Worm (Caenorhabditis elegans) whole organism, L2 larva: Measurements from ENCODE around the gene srx-112.

Experiments
- C34F6.9 ChIP-seq: fragments of 150-350 bp; optimal IDR thresholded peaks from 2 replicates; lab custom pipeline; 2014; ENCODE audit warnings: missing biosample characterization, missing genetic modification characterization
- F13H6.1 ChIP-seq: sonication (generic microtip); optimal IDR thresholded peaks from 2 replicates; lab custom pipeline; 2016; ENCODE audit warnings: missing genetic modification characterization, missing compliant biosample characterization
- R02D3.7 ChIP-seq: fragments of 150-350 bp; optimal IDR thresholded peaks from 2 replicates; lab custom pipeline; 2014; ENCODE audit warnings: missing biosample characterization, missing genetic modification characterization
- alr-1 ChIP-seq: fragments of 150-350 bp; optimal IDR thresholded peaks from 2 replicates; lab custom pipeline; 2014; ENCODE audit warnings: missing biosample characterization, missing genetic modification characterization
- aly-2 ChIP-seq: fragments of 150-350 bp; optimal IDR thresholded peaks from 2 replicates; lab custom pipeline; 2014; ENCODE audit warnings: missing biosample characterization, missing genetic modification characterization
- ama-1 ChIP-seq: fragments of 150-350 bp; optimal IDR thresholded peaks from 2 replicates; lab custom pipeline; 2018; ENCODE audit warnings: inconsistent platforms
- blmp-1 ChIP-seq: sonication (generic microtip); optimal IDR thresholded peaks from 2 replicates; lab custom pipeline; 2017; ENCODE audit warnings: missing genetic modification characterization, mild to moderate bottlenecking, missing compliant biosample characterization, antibody characterized with exemption, moderate library complexity; ENCODE audit not compliant: insufficient read depth
- ceh-82 ChIP-seq: fragments of 150-350 bp; optimal IDR thresholded peaks from 2 replicates; lab custom pipeline; 2014; ENCODE audit warnings: missing biosample characterization, missing genetic modification characterization
- crh-2 ChIP-seq: sonication (generic microtip); optimal IDR thresholded peaks from 2 replicates; lab custom pipeline; 2017; ENCODE audit warnings: missing biosample characterization, missing genetic modification characterization
- dmd-4 ChIP-seq: sonication (generic microtip); optimal IDR thresholded peaks from 2 replicates; lab custom pipeline; 2017; ENCODE audit warnings: missing biosample characterization, missing genetic modification characterization
- elt-1 ChIP-seq: fragments of 150-350 bp; optimal IDR thresholded peaks from 2 replicates; lab custom pipeline; 2014; ENCODE audit warnings: missing biosample characterization, missing genetic modification characterization
- gmeb-1 ChIP-seq: fragments of 150-350 bp; optimal IDR thresholded peaks from 2 replicates; lab custom pipeline; 2014; ENCODE audit warnings: missing biosample characterization, missing genetic modification characterization
- lin-11 ChIP-seq: fragments of 150-350 bp; sonication (generic microtip); optimal IDR thresholded peaks from 2 replicates; lab custom pipeline; 2014; ENCODE audit warnings: missing biosample characterization, missing genetic modification characterization, inconsistent platforms, mixed read lengths
- lin-13 ChIP-seq: fragments of 150-350 bp; optimal IDR thresholded peaks from 2 replicates; lab custom pipeline; 2014; ENCODE audit warnings: missing biosample characterization, missing genetic modification reagents, missing genetic modification characterization
- lin-39 ChIP-seq: fragments of 150-350 bp; optimal IDR thresholded peaks from 2 replicates; lab custom pipeline; 2014; ENCODE audit warnings: missing biosample characterization, missing genetic modification reagents, missing genetic modification characterization
- lsy-2 ChIP-seq, 2 experiments: fragments of 150-350 bp in 1 of 2; sonication (generic microtip) in 1 of 2; optimal IDR thresholded peaks; 2 replicates each; lab custom pipeline; 2014 to 2017; ENCODE audit warnings: missing biosample characterization in 2 of 2, missing genetic modification characterization in 2 of 2
- mab-5 ChIP-seq: fragments of 150-350 bp; optimal IDR thresholded peaks from 2 replicates; lab custom pipeline; 2014; ENCODE audit warnings: missing biosample characterization, missing genetic modification characterization
- mbf-1 ChIP-seq: sonication (generic microtip); optimal IDR thresholded peaks from 2 replicates; lab custom pipeline; 2017; ENCODE audit warnings: missing biosample characterization, missing genetic modification characterization
- mdl-1 ChIP-seq, 2 experiments: fragments of 150-350 bp in 1 of 2; sonication (generic microtip) in 1 of 2; optimal IDR thresholded peaks; 2 replicates each; lab custom pipeline; 2017; ENCODE audit warnings: missing biosample characterization in 2 of 2, missing genetic modification characterization in 2 of 2
- nhr-10 ChIP-seq: sonication (generic microtip); optimal IDR thresholded peaks from 2 replicates; lab custom pipeline; 2017; ENCODE audit warnings: missing biosample characterization, missing genetic modification characterization
- nhr-11 ChIP-seq: fragments of 150-350 bp; optimal IDR thresholded peaks from 2 replicates; lab custom pipeline; 2014; ENCODE audit warnings: missing biosample characterization, missing genetic modification characterization
- nhr-129 ChIP-seq: fragments of 150-350 bp; optimal IDR thresholded peaks from 2 replicates; lab custom pipeline; 2014; ENCODE audit warnings: missing biosample characterization, missing genetic modification characterization
- nhr-21 ChIP-seq: fragments of 150-350 bp; optimal IDR thresholded peaks from 2 replicates; lab custom pipeline; 2014; ENCODE audit warnings: missing biosample characterization, missing genetic modification characterization
- nhr-23 ChIP-seq: fragments of 150-350 bp; optimal IDR thresholded peaks from 2 replicates; lab custom pipeline; 2014; ENCODE audit warnings: missing biosample characterization, missing genetic modification reagents, missing genetic modification characterization
- nhr-237 ChIP-seq: fragments of 150-350 bp; optimal IDR thresholded peaks from 2 replicates; lab custom pipeline; 2014; ENCODE audit warnings: missing biosample characterization, missing genetic modification characterization
- nhr-25 ChIP-seq: fragments of 150-350 bp; sonication (generic microtip); optimal IDR thresholded peaks from 3 replicates; lab custom pipeline; 2014; ENCODE audit warnings: missing biosample characterization, missing genetic modification characterization
- peb-1 ChIP-seq: fragments of 150-350 bp; optimal IDR thresholded peaks from 2 replicates; lab custom pipeline; 2014; ENCODE audit warnings: missing biosample characterization, missing genetic modification characterization
- skn-1 ChIP-seq: sonication (generic microtip); optimal IDR thresholded peaks from 2 replicates; lab custom pipeline; 2017; ENCODE audit warnings: missing biosample characterization, missing genetic modification characterization
- sma-3 ChIP-seq: sonication (generic microtip); optimal IDR thresholded peaks from 2 replicates; lab custom pipeline; 2016; ENCODE audit warnings: missing genetic modification reagents, missing genetic modification characterization, missing compliant biosample characterization
- sma-9 ChIP-seq, 2 experiments: fragments of 150-350 bp in 1 of 2; sonication (generic microtip) in 1 of 2; optimal IDR thresholded peaks; 2 replicates each; lab custom pipeline; 2014 to 2016; ENCODE audit warnings: missing genetic modification characterization in 2 of 2, mild to moderate bottlenecking in 1 of 2, missing biosample characterization in 1 of 2, missing compliant biosample characterization in 1 of 2, missing genetic modification reagents in 1 of 2, moderate library complexity in 1 of 2
- snpc-4 ChIP-seq: fragments of 150-350 bp; optimal IDR thresholded peaks from 2 replicates; lab custom pipeline; 2014; ENCODE audit warnings: missing biosample characterization, missing genetic modification characterization
- unc-39 ChIP-seq: fragments of 150-350 bp; optimal IDR thresholded peaks from 2 replicates; lab custom pipeline; 2014; ENCODE audit warnings: missing biosample characterization, missing genetic modification characterization
- unc-55 ChIP-seq: fragments of 150-350 bp; sonication (generic microtip); optimal IDR thresholded peaks from 3 replicates; lab custom pipeline; 2014; ENCODE audit warnings: missing biosample characterization, missing genetic modification reagents, missing genetic modification characterization
- zag-1 ChIP-seq: fragments of 150-350 bp; optimal IDR thresholded peaks from 2 replicates; lab custom pipeline; 2014; ENCODE audit warnings: missing biosample characterization, missing genetic modification characterization
- ztf-11 ChIP-seq: sonication (generic microtip); optimal IDR thresholded peaks from 2 replicates; lab custom pipeline; 2017; ENCODE audit warnings: missing biosample characterization, missing genetic modification characterization

The srx-112 gene

ce11 chrII:3752184-3752583, 12.2 kb downstream of the srx-112 start, which contains the start of gene sdz-11:
TSS of gene sdz-11 (minus strand) at chrII:3752284.
- TF ChIP-seq mdl-1 (tag; optimal IDR thresholded peaks at IDR 0.05; lab: Kevin White, UChicago) = no peak
- TF ChIP-seq dmd-4 = no peak
- TF ChIP-seq elt-1 (tag; lab: Kevin White, UChicago) = no peak
- no peak for TF ChIP-seq crh-2 (tag; lab: Kevin White, UChicago)
- no peak for TF ChIP-seq ama-1 (lab: Kevin White, UChicago)
- TF ChIP-seq nhr-129 (tag; lab: Kevin White, UChicago) = no peak
- TF ChIP-seq peb-1 (tag; lab: Kevin White, UChicago) = no peak
- TF ChIP-seq, all 48 proteins: peak for 0

ce11 chrII:3750685-3751084, 13.7 kb downstream of the srx-112 start, which contains the start of gene fbxb-91:
TSS of gene fbxb-91 (minus strand) at chrII:3750785.
- TF ChIP-seq sma-3 (GFP tag; lab: Kevin White, UChicago) = no peak
- TF ChIP-seq gmeb-1 (tag; lab: Kevin White, UChicago) = no peak
- TF ChIP-seq unc-39 (tag; lab: Kevin White, UChicago) = no peak
- TF ChIP-seq nhr-237 (tag; lab: Kevin White, UChicago) = no peak
- no peak for TF ChIP-seq zag-1
- no peak for TF ChIP-seq ztf-11
- TF ChIP-seq R02D3.7 (tag; lab: Kevin White, UChicago) = no peak
- no peak for TF ChIP-seq nhr-21
- TF ChIP-seq F13H6.1 (tag; lab: Kevin White, UChicago) = no peak
- TF ChIP-seq alr-1 (tag; lab: Kevin White, UChicago) = no peak
- no peak for TF ChIP-seq crh-2 (tag; lab: Kevin White, UChicago)
- no peak for TF ChIP-seq mab-5 (tag; lab: Kevin White, UChicago)
- no peak for TF ChIP-seq nhr-11 (tag; lab: Kevin White, UChicago)
- no peak for TF ChIP-seq ceh-82 (tag; lab: Kevin White, UChicago)
- no peak for TF ChIP-seq lsy-2 (tag; optimal IDR thresholded peaks at IDR 0.05; lab: Kevin White, UChicago)
- TF ChIP-seq snpc-4 (tag; lab: Kevin White, UChicago) = no peak
- TF ChIP-seq unc-55 (GFP tag; lab: Kevin White, UChicago) = no peak

- TF ChIP-seq alr-1 (tag; lab: Kevin White, UChicago) (no peak), zag-1 (no peak), gmeb-1 (tag; lab: Kevin White, UChicago) (no peak), nhr-21 (no peak), C34F6.9 (no peak), skn-1 (no peak), lsy-2 (tag; optimal IDR thresholded peaks at IDR 0.05; lab: Kevin White, UChicago) (no peak), mab-5 (tag; lab: Kevin White, UChicago) (no peak), blmp-1 (tag; lab: Kevin White, UChicago) (no peak), nhr-10 (no peak)
Observed at ce11 chrII:3748719-3749118, 15.7 kb downstream of the srx-112 start, which contains the start of gene fbxb-90. TSS of gene fbxb-90 (minus strand) at chrII:3748819.

ce11 chrII:3747405-3747804, 17.0 kb downstream of the srx-112 start, which contains the start of gene fbxb-92:
TSS of gene fbxb-92 (minus strand) at chrII:3747505.
- TF ChIP-seq lin-11 (tag; lab: Kevin White, UChicago) = no peak
- TF ChIP-seq nhr-129 (tag; lab: Kevin White, UChicago) = no peak
- no peak for TF ChIP-seq lin-39
- TF ChIP-seq F13H6.1 (tag; lab: Kevin White, UChicago) = no peak
- no peak for TF ChIP-seq zag-1
- TF ChIP-seq blmp-1 (tag; lab: Kevin White, UChicago) = no peak
- no peak for TF ChIP-seq ama-1 (lab: Kevin White, UChicago)
- TF ChIP-seq sma-3 (GFP tag; lab: Kevin White, UChicago) = no peak
- TF ChIP-seq nhr-21 = no peak
- TF ChIP-seq aly-2 = no peak
- no peak for TF ChIP-seq dmd-4
- no peak for TF ChIP-seq nhr-25 (tag; lab: Kevin White, UChicago)
- TF ChIP-seq C34F6.9 = no peak
- no peak for TF ChIP-seq lin-13 (GFP tag; lab: Kevin White, UChicago)
- no peak for TF ChIP-seq nhr-23 (tag; lab: Kevin White, UChicago)
- no peak for TF ChIP-seq nhr-237 (tag; lab: Kevin White, UChicago)
- TF ChIP-seq alr-1 (tag; lab: Kevin White, UChicago) = no peak
- TF ChIP-seq mbf-1 (tag; lab: Kevin White, UChicago) = no peak
- TF ChIP-seq elt-1 (tag; lab: Kevin White, UChicago) = no peak

ce11 chrII:3743684-3744200, 20.6 kb downstream of the srx-112 start, which contains the start of gene nta-1:
TSS of gene nta-1 (minus strand) at chrII:3743814.
- peak; percentile 62 for TF ChIP-seq sma-9 (GFP tag; optimal IDR thresholded peaks at IDR 0.05; lab: Kevin White, UChicago)
- TF ChIP-seq sma-9 (tag; optimal IDR thresholded peaks at IDR 0.05; lab: Kevin White, UChicago) = no peak
- no peak for TF ChIP-seq peb-1 (tag; lab: Kevin White, UChicago)
- no peak for TF ChIP-seq skn-1
- TF ChIP-seq nhr-129 (tag; lab: Kevin White, UChicago) = no peak
- no peak for TF ChIP-seq C34F6.9
